Fruit fly (Drosophila melanogaster): Measurements from ENCODE around the gene CG12182.

Gene CG12182

DNA sequence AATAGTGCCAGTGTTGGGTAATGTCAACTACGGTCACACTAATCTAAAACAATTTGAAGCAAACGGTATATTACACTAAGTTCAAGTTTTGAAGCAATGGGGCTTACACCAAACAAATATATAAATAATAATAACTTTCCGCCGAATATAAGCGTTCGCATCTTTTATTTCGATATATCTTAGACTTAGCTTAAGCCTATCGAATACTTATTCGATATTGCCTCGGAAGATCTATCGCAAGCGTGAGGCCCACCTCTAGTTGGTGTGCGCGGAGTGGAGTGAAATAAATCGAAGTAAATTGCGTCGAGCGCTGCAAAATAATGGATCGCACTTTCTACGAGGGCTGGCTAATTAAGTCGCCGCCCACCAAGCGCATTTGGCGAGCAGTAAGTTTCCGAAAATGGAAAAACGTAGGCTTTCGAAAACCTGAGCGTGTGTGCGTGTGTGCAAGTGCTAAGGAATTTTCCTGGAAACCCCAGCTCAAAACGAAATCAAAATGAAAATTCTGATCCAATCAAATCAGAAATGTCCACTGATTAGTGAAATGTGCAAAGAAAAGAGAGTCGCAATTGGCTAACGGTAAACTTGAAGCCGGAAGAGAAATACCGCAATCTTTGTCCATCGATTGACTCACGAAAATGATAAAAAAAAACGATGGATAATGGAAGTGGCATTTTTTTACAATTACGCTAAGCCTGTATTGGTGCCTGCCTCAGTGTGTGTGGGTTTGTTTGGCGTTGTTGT, 10.0 kb downstream of the CG12182 start, which contains the start of gene dos (continued):
- peak; percentile 34 for TF ChIP-seq acj6 (GFP tag; optimal IDR thresholded peaks at IDR 0.05)
- TF ChIP-seq Sox15 (GFP tag; optimal IDR thresholded peaks at IDR 0.05) = no peak
- no peak for TF ChIP-seq CG7368 (GFP tag; optimal IDR thresholded peaks at IDR 0.05)
- no peak for TF ChIP-seq fd85E (GFP tag; optimal IDR thresholded peaks at IDR 0.05)
- TF ChIP-seq CG3032 (tag; optimal IDR thresholded peaks at IDR 0.05) = peak; percentile 48
- no peak for TF ChIP-seq eg (GFP tag; IDR thresholded peaks at IDR 0.05)
- TF ChIP-seq ss (GFP tag; optimal IDR thresholded peaks at IDR 0.05) = no peak
- peak; percentile 5 for TF ChIP-seq CG3919 (GFP tag; optimal IDR thresholded peaks at IDR 0.05)
- peak; percentile 27 for TF ChIP-seq CG10631 (GFP tag; optimal IDR thresholded peaks at IDR 0.05)
- peak; percentile 30 for TF ChIP-seq Eip75B (GFP tag; optimal IDR thresholded peaks at IDR 0.05)
- no peak for TF ChIP-seq CG32006 (GFP tag; optimal IDR thresholded peaks at IDR 0.05)
- TF ChIP-seq CG8632 (GFP tag; optimal IDR thresholded peaks at IDR 0.05) = no peak
- no peak for TF ChIP-seq CG11762 (GFP tag; optimal IDR thresholded peaks at IDR 0.05; ENCODE audit: insufficient read depth)
- TF ChIP-seq CG6163 (GFP tag; IDR thresholded peaks at IDR 0.05) = no peak
- no peak for TF ChIP-seq Blimp-1 (GFP tag; optimal IDR thresholded peaks at IDR 0.05)
- TF ChIP-seq CG16779 (tag; optimal IDR thresholded peaks at IDR 0.05) = no peak
- TF ChIP-seq CG15336 (GFP tag; IDR thresholded peaks at IDR 0.05) = no peak

DNA sequence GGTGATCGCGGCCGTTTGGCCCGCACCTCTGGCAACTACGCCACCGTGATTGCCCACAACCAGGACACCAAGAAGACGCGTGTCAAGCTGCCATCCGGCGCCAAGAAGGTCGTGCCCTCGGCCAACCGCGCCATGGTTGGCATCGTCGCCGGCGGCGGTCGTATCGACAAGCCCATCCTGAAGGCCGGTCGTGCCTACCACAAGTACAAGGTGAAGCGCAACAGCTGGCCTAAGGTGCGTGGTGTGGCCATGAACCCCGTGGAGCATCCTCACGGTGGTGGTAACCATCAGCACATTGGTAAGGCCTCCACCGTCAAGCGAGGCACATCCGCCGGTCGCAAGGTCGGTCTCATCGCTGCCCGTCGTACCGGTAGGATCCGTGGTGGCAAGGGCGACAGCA, 11.1 kb downstream of the CG12182 start:
- no peak for TF ChIP-seq Smox (GFP tag; optimal IDR thresholded peaks at IDR 0.05)
- TF ChIP-seq CG32006 (GFP tag; optimal IDR thresholded peaks at IDR 0.05) = no peak
- no peak for TF ChIP-seq Met (GFP tag; optimal IDR thresholded peaks at IDR 0.05)
- no peak for TF ChIP-seq CG11902 (GFP tag; optimal IDR thresholded peaks at IDR 0.05)
- TF ChIP-seq CG10669 (GFP tag; optimal IDR thresholded peaks at IDR 0.05) = no peak
- TF ChIP-seq OdsH (GFP tag; optimal IDR thresholded peaks at IDR 0.05) = no peak
- TF ChIP-seq CG11294 (GFP tag; IDR thresholded peaks at IDR 0.05) = no peak
- no peak for TF ChIP-seq topi (GFP tag; optimal IDR thresholded peaks at IDR 0.05)
- no peak for TF ChIP-seq Ets96B (tag; optimal IDR thresholded peaks at IDR 0.05)
- TF ChIP-seq Blimp-1 (GFP tag; optimal IDR thresholded peaks at IDR 0.05) = no peak
- TF ChIP-seq CG6808 (GFP tag; optimal IDR thresholded peaks at IDR 0.05) = no peak
- no peak for TF ChIP-seq net (GFP tag; optimal IDR thresholded peaks at IDR 0.05)
- no peak for TF ChIP-seq CG34406 (GFP tag; optimal IDR thresholded peaks at IDR 0.05)
- no peak for TF ChIP-seq achi (GFP tag; optimal IDR thresholded peaks at IDR 0.05)

DNA sequence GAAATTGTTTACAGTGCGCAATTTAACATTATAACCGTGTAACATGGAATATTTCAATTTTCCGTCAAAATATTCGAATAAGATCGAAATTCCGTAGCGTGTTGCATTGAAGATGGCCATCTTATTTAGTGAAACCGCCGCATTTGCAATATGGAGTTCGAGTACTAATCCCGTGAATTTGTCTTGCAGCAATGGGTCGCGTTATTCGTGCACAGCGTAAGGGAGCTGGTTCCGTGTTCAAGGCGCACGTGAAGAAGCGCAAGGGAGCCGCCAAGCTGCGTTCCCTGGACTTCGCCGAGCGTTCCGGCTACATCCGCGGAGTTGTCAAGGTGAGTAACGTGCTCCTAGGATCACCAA, 11.8 kb downstream of the CG12182 start:
- TF ChIP-seq CG4318 (GFP tag; optimal IDR thresholded peaks at IDR 0.05) (no peak), CG15336 (GFP tag; IDR thresholded peaks at IDR 0.05) (0 out of 2 replicates have a peak, but pooled peaks have one; percentile 3), CG9139 (GFP tag; optimal IDR thresholded peaks at IDR 0.05) (no peak), CG6792 (GFP tag; optimal IDR thresholded peaks at IDR 0.05) (no peak), cyc (GFP tag; optimal IDR thresholded peaks at IDR 0.05) (no peak), Blimp-1 (GFP tag; optimal IDR thresholded peaks at IDR 0.05) (no peak)

DNA sequence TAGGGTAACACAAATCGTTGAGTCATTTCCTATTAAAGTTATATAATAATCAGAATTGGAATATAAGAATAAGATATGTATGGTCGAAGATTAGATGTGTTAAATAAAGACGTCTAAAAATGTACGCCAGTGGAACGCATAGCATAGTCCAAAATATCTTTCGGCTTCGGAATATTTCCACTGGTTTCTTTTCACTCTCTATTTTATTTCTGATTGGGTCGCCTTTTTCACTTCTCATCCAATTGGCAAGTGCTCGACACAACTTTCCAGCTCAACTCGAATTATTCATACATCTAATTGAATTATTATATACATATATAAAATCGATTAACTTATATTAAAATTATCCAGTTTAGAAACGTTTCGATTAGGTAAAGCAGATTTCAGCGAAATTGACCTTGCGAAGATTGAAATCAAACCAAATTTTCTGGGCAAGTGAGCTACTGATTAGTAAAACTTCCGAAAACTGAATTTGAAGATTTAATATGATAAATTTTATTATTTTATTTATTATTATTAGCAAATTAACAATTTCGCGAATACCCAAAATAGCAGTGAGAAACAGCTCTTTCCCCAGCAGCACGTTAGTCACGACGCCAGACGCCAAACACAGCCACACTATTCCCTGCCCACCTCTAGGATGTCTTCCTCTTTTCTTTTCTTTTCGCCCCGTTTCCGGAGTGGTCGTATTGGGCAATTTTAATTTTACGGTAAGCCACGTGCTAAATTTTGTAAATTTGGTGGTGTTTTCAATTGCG, 12.4 kb downstream of the CG12182 start, which contains the start of gene RpL8:
Gene RpL8 (plus strand): TSS at position 653 of the 758 bp plus-strand sequence.
- peak; percentile 78 for TF ChIP-seq lz (GFP tag; optimal IDR thresholded peaks at IDR 0.05)
- TF ChIP-seq CG8119 (GFP tag; IDR thresholded peaks at IDR 0.05) = no peak
- peak; percentile 58 for TF ChIP-seq CG10669 (GFP tag; optimal IDR thresholded peaks at IDR 0.05)
- peak; percentile 84 for TF ChIP-seq Sox102F (GFP tag; optimal IDR thresholded peaks at IDR 0.05)
- peak; percentile 56 for TF ChIP-seq CG3032 (tag; optimal IDR thresholded peaks at IDR 0.05)
- peak; percentile 94 for TF ChIP-seq CG6854 (GFP tag; optimal IDR thresholded peaks at IDR 0.05)
- TF ChIP-seq cyc (GFP tag; optimal IDR thresholded peaks at IDR 0.05) = peak; percentile 81
- peak; percentile 64 for TF ChIP-seq Eip75B (GFP tag; optimal IDR thresholded peaks at IDR 0.05)
- TF ChIP-seq Eip78C (GFP tag) = peak; percentile 92
- TF ChIP-seq fd85E (GFP tag; optimal IDR thresholded peaks at IDR 0.05) = peak; percentile 70
- peak; percentile 60 for TF ChIP-seq CG11762 (GFP tag; optimal IDR thresholded peaks at IDR 0.05; ENCODE audit: insufficient read depth)
- TF ChIP-seq pdm3 (GFP tag; optimal IDR thresholded peaks at IDR 0.05) = peak; percentile 69
- peak; percentile 66 for TF ChIP-seq Blimp-1 (GFP tag; optimal IDR thresholded peaks at IDR 0.05)
- TF ChIP-seq achi (GFP tag; optimal IDR thresholded peaks at IDR 0.05) = peak; percentile 72
- TF ChIP-seq CG4318 (GFP tag; optimal IDR thresholded peaks at IDR 0.05) = peak; percentile 66
- peak; percentile 57 for TF ChIP-seq CG8319 (GFP tag; optimal IDR thresholded peaks at IDR 0.05)
- TF ChIP-seq CG16779 (tag; optimal IDR thresholded peaks at IDR 0.05) = peak; percentile 77
- peak; percentile 75 for TF ChIP-seq Met (GFP tag; optimal IDR thresholded peaks at IDR 0.05)
- no peak for TF ChIP-seq Lpt (GFP tag; optimal IDR thresholded peaks at IDR 0.05)
- peak; percentile 36 for TF ChIP-seq Ets96B (tag; optimal IDR thresholded peaks at IDR 0.05)
- peak; percentile 64 for TF ChIP-seq CG8632 (GFP tag; optimal IDR thresholded peaks at IDR 0.05)
- peak; percentile 77 for TF ChIP-seq esn (GFP tag; optimal IDR thresholded peaks at IDR 0.05)
- peak; percentile 58 for TF ChIP-seq Sox14 (GFP tag; optimal IDR thresholded peaks at IDR 0.05)

All from whole organism, prepupa.